Fruit fly (Drosophila melanogaster) whole organism, embryonic: Measurements from ENCODE around the gene RpL7A.

Source experiments
- Atf-2 ChIP-seq: fragments of 200-800 bp; sonication (Bioruptor generic); optimal IDR thresholded peaks from 2 replicates; lab custom pipeline; 2016; ENCODE audit warnings: missing biosample characterization, missing genetic modification characterization
- Awh ChIP-seq: fragments of 200-800 bp; sonication (Bioruptor generic); IDR thresholded peaks from 2 replicates; pipeline ENCODE4, ENCODE4 v1.3.6; 2022; ENCODE audit warnings: missing biosample characterization, missing genetic modification characterization
- CG10979 ChIP-seq: fragments of 200-800 bp; sonication (Bioruptor generic); optimal IDR thresholded peaks from 2 replicates; lab custom pipeline; 2018; ENCODE audit warnings: missing biosample characterization, mild to moderate bottlenecking, missing genetic modification characterization, moderate library complexity
- CG11560 ChIP-seq: fragments of 200-800 bp; sonication (Bioruptor generic); IDR thresholded peaks from 3 replicates; pipeline ENCODE4 v1.3.6; 2022; ENCODE audit warnings: missing biosample characterization, missing genetic modification characterization
- CG12071 ChIP-seq: fragments of 200-800 bp; sonication (Bioruptor generic); optimal IDR thresholded peaks from 3 replicates; lab custom pipeline; 2018; ENCODE audit warnings: missing biosample characterization, mild to moderate bottlenecking, missing genetic modification characterization
- CG15073 ChIP-seq: fragments of 200-800 bp; sonication (Bioruptor generic); optimal IDR thresholded peaks from 2 replicates; lab custom pipeline; 2016; ENCODE audit warnings: missing biosample characterization, missing genetic modification characterization
- CG1529 ChIP-seq: fragments of 200-800 bp; sonication (Bioruptor generic); optimal IDR thresholded peaks from 3 replicates; lab custom pipeline; 2018; ENCODE audit warnings: missing biosample characterization, missing genetic modification characterization
- CG15514 ChIP-seq: fragments of 200-800 bp; sonication (Bioruptor generic); optimal IDR thresholded peaks from 3 replicates; lab custom pipeline; 2017; ENCODE audit warnings: missing biosample characterization, missing genetic modification characterization, mild to moderate bottlenecking, moderate library complexity, missing genetic modification reagents
- CG16815 ChIP-seq: fragments of 200-800 bp; sonication (Bioruptor generic); optimal IDR thresholded peaks from 3 replicates; lab custom pipeline; 2017; ENCODE audit warnings: missing biosample characterization, mild to moderate bottlenecking, missing genetic modification characterization
- CG2202 ChIP-seq: fragments of 200-800 bp; sonication (Bioruptor generic); optimal IDR thresholded peaks from 2 replicates; lab custom pipeline; 2018; ENCODE audit warnings: missing biosample characterization, mild to moderate bottlenecking, missing genetic modification characterization
- CG5953 ChIP-seq: fragments of 200-800 bp; sonication (Bioruptor generic); IDR thresholded peaks from 2 replicates; pipeline ENCODE4 v1.3.6; 2022; ENCODE audit warnings: missing biosample characterization, missing genetic modification characterization
- CG6791 ChIP-seq: fragments of 200-800 bp; sonication (Bioruptor generic); IDR thresholded peaks from 3 replicates; pipeline ENCODE4 v1.3.6; 2022; ENCODE audit warnings: missing biosample characterization, missing genetic modification characterization; ENCODE audit not compliant: partially characterized antibody
- CG7556 ChIP-seq: fragments of 200-800 bp; sonication (Bioruptor generic); optimal IDR thresholded peaks from 2 replicates; lab custom pipeline; 2017; ENCODE audit warnings: missing biosample characterization, mild to moderate bottlenecking, missing genetic modification characterization
- CG7963 ChIP-seq: fragments of 200-800 bp; sonication (Bioruptor generic); IDR thresholded peaks from 3 replicates; pipeline ENCODE4 v1.3.6; 2022; ENCODE audit warnings: missing biosample characterization, missing genetic modification characterization; ENCODE audit not compliant: partially characterized antibody
- CG8765 ChIP-seq: fragments of 200-800 bp; sonication (Bioruptor generic); IDR thresholded peaks from 2 replicates; pipeline ENCODE4 v1.3.6; 2022; ENCODE audit warnings: missing biosample characterization, missing genetic modification characterization
- CG9609 ChIP-seq: fragments of 200-800 bp; sonication (Bioruptor generic); optimal IDR thresholded peaks from 3 replicates; lab custom pipeline; 2016; ENCODE audit warnings: missing biosample characterization, missing genetic modification characterization
- CrebB ChIP-seq: fragments of 200-800 bp; sonication (Bioruptor generic); optimal IDR thresholded peaks from 3 replicates; lab custom pipeline; 2018; ENCODE audit warnings: missing biosample characterization, mild to moderate bottlenecking, missing genetic modification characterization
- D19A ChIP-seq: fragments of 200-800 bp; optimal IDR thresholded peaks from 3 replicates; lab custom pipeline; 2019; ENCODE audit warnings: missing biosample characterization, mild to moderate bottlenecking, missing genetic modification characterization, moderate library complexity
- Dad ChIP-seq: fragments of 200-800 bp; sonication (Bioruptor generic); optimal IDR thresholded peaks from 3 replicates; lab custom pipeline; 2016; ENCODE audit warnings: missing biosample characterization, missing genetic modification characterization
- Deaf1 ChIP-seq: fragments of 200-800 bp; optimal IDR thresholded peaks from 3 replicates; lab custom pipeline; 2019; ENCODE audit warnings: missing biosample characterization, mild to moderate bottlenecking, missing genetic modification characterization, moderate library complexity
- Dp ChIP-seq: fragments of 200-800 bp; sonication (Bioruptor generic); optimal IDR thresholded peaks from 2 replicates; lab custom pipeline; 2018; ENCODE audit warnings: missing biosample characterization, mild to moderate bottlenecking, missing genetic modification characterization, moderate library complexity
- E2f2 ChIP-seq: fragments of 200-800 bp; sonication (Bioruptor generic); IDR thresholded peaks from 2 replicates; pipeline ENCODE4 v1.3.6; 2022; ENCODE audit warnings: missing biosample characterization, missing genetic modification characterization
- Gsc ChIP-seq: fragments of 200-800 bp; sonication (Bioruptor generic); IDR thresholded peaks from 2 replicates; pipeline ENCODE4 v1.3.6; 2022; ENCODE audit warnings: missing biosample characterization, missing genetic modification characterization
- Gug ChIP-seq: fragments of 200-800 bp; sonication (Bioruptor generic); IDR thresholded peaks from 4 replicates; pipeline ENCODE4 v1.3.6; 2022; ENCODE audit warnings: missing biosample characterization, missing genetic modification characterization
- H15 ChIP-seq: fragments of 200-800 bp; sonication (Bioruptor generic); IDR thresholded peaks from 3 replicates; pipeline ENCODE4 v1.3.6; 2022; ENCODE audit warnings: missing biosample characterization, missing genetic modification characterization
- Hsf ChIP-seq: fragments of 200-800 bp; sonication (Bioruptor generic); optimal IDR thresholded peaks from 3 replicates; lab custom pipeline; 2016; ENCODE audit warnings: missing biosample characterization, missing genetic modification characterization
- MBD-R2 ChIP-seq: fragments of 200-800 bp; sonication (Bioruptor generic); IDR thresholded peaks from 2 replicates; pipeline ENCODE4 v1.3.6; 2022; ENCODE audit warnings: missing biosample characterization, missing genetic modification characterization
- MESR4 ChIP-seq: fragments of 200-800 bp; sonication (Bioruptor generic); optimal IDR thresholded peaks from 2 replicates; lab custom pipeline; 2018; ENCODE audit warnings: missing biosample characterization, mild to moderate bottlenecking, missing genetic modification characterization, moderate library complexity
- NC2β ChIP-seq: fragments of 200-800 bp; sonication (Bioruptor generic); optimal IDR thresholded peaks from 2 replicates; lab custom pipeline; 2016; ENCODE audit warnings: missing biosample characterization, missing genetic modification characterization
- Opbp ChIP-seq: fragments of 200-800 bp; sonication (Bioruptor generic); IDR thresholded peaks from 3 replicates; pipeline ENCODE4 v1.3.6; 2022; ENCODE audit warnings: missing biosample characterization, missing genetic modification characterization; ENCODE audit not compliant: partially characterized antibody
- cato ChIP-seq: fragments of 200-800 bp; sonication (Bioruptor generic); optimal IDR thresholded peaks from 2 replicates; lab custom pipeline; 2016; ENCODE audit warnings: missing biosample characterization, missing genetic modification characterization, borderline replicate concordance
- chinmo ChIP-seq: fragments of 200-800 bp; sonication (Bioruptor generic); IDR thresholded peaks from 4 replicates; pipeline ENCODE4 v1.3.6; 2022; ENCODE audit warnings: missing biosample characterization, missing genetic modification characterization; ENCODE audit not compliant: partially characterized antibody
- ems ChIP-seq: fragments of 200-800 bp; sonication (Bioruptor generic); optimal IDR thresholded peaks from 3 replicates; lab custom pipeline; 2016; ENCODE audit warnings: missing biosample characterization, missing genetic modification characterization
- fru ChIP-seq: fragments of >200 bp; optimal IDR thresholded peaks from 2 replicates; lab custom pipeline; 2017
- ftz-f1 ChIP-seq: fragments of 200-800 bp; sonication (Bioruptor generic); optimal IDR thresholded peaks from 2 replicates; lab custom pipeline; 2016; ENCODE audit warnings: missing biosample characterization, missing genetic modification characterization
- grn ChIP-seq: fragments of 200-800 bp; sonication (Bioruptor generic); optimal IDR thresholded peaks from 3 replicates; lab custom pipeline; 2017; ENCODE audit warnings: missing biosample characterization, missing genetic modification characterization
- hbn ChIP-seq: fragments of 200-800 bp; sonication (Bioruptor generic); IDR thresholded peaks from 2 replicates; pipeline ENCODE4 v1.3.6; 2022; ENCODE audit warnings: missing biosample characterization, missing genetic modification characterization; ENCODE audit not compliant: partially characterized antibody
- her ChIP-seq: fragments of 200-800 bp; sonication (Bioruptor generic); optimal IDR thresholded peaks from 2 replicates; lab custom pipeline; 2016; ENCODE audit warnings: missing biosample characterization, missing genetic modification characterization
- ind ChIP-seq: fragments of 200-800 bp; sonication (Bioruptor generic); optimal IDR thresholded peaks from 3 replicates; lab custom pipeline; 2016; ENCODE audit warnings: missing biosample characterization, missing genetic modification characterization
- odd ChIP-seq: fragments of 200-800 bp; sonication (Bioruptor generic); optimal IDR thresholded peaks from 2 replicates; lab custom pipeline; 2017; ENCODE audit warnings: missing biosample characterization, mild to moderate bottlenecking, missing genetic modification characterization
- repo ChIP-seq: fragments of 200-800 bp; sonication (Bioruptor generic); optimal IDR thresholded peaks from 2 replicates; lab custom pipeline; 2016; ENCODE audit warnings: missing biosample characterization, missing genetic modification characterization
- rib ChIP-seq: fragments of 200-800 bp; sonication (Bioruptor generic); IDR thresholded peaks from 2 replicates; pipeline ENCODE4 v1.3.6; 2022; ENCODE audit warnings: missing biosample characterization, missing genetic modification characterization
- sens-2 ChIP-seq: fragments of 200-800 bp; sonication (Bioruptor generic); IDR thresholded peaks from 2 replicates; pipeline ENCODE4 v1.3.6; 2022; ENCODE audit warnings: missing biosample characterization, missing genetic modification characterization
- shn ChIP-seq: fragments of 200-800 bp; sonication (Bioruptor generic); optimal IDR thresholded peaks from 3 replicates; lab custom pipeline; 2016; ENCODE audit warnings: missing biosample characterization, missing genetic modification characterization
- ssp ChIP-seq: fragments of 200-800 bp; sonication (Bioruptor generic); IDR thresholded peaks from 2 replicates; pipeline ENCODE4 v1.3.6; 2022; ENCODE audit warnings: missing biosample characterization, missing genetic modification characterization
- tin ChIP-seq: fragments of 200-800 bp; sonication (Bioruptor generic); optimal IDR thresholded peaks from 3 replicates; lab custom pipeline; 2016; ENCODE audit warnings: missing biosample characterization, missing genetic modification characterization
- vnd ChIP-seq: fragments of 200-800 bp; sonication (Bioruptor generic); IDR thresholded peaks from 3 replicates; pipeline ENCODE4 v1.3.6; 2022; ENCODE audit warnings: missing biosample characterization, missing genetic modification characterization; ENCODE audit not compliant: partially characterized antibody
- zfh1 ChIP-seq: fragments of 200-800 bp; sonication (Bioruptor generic); IDR thresholded peaks from 3 replicates; pipeline ENCODE4 v1.3.6; 2022; ENCODE audit warnings: missing biosample characterization, missing genetic modification characterization

The RpL7A gene

dm6 chrX:6571234-6571915 is 38.2 kb upstream of the RpL7A start (continued):
- TF ChIP-seq CG6791 (GFP tag; lab: Robert Waterston, UW) (0 out of 3 replicates have a peak, but pooled peaks have one; percentile 5), CG2202 (peak; percentile 88), CG1529 (GFP tag; lab: Kevin White, UChicago) (peak; percentile 92), chinmo (0 out of 4 replicates have a peak, but pooled peaks have one; percentile 40), cato (GFP tag; lab: Kevin White, UChicago) (peak; percentile 71), Deaf1 (peak; percentile 67), Opbp (no peak), CG11560 (peak; percentile 27; the same call in 1 of the 3 replicates), her (GFP tag; lab: Kevin White, UChicago) (no peak), ssp (GFP tag; lab: Robert Waterston, UW) (peak; percentile 73), H15 (GFP tag; lab: Robert Waterston, UW) (peak; percentile 73), Dad (GFP tag; lab: Kevin White, UChicago) (peak; percentile 18), hbn (GFP tag; lab: Robert Waterston, UW) (no peak), Hsf (GFP tag; lab: Kevin White, UChicago) (peak; percentile 68), CG16815 (peak; percentile 82), MESR4 (GFP tag; lab: Kevin White, UChicago) (peak; percentile 1), shn (GFP tag; lab: Kevin White, UChicago) (peak; percentile 35), D19A (tag; lab: Kevin White, UChicago) (peak; percentile 91), Awh (GFP tag; lab: Robert Waterston, UW) (peak; percentile 66), MBD-R2 (GFP tag; lab: Robert Waterston, UW) (peak; percentile 33; the same call in 1 of the 2 replicates), vnd (GFP tag; lab: Robert Waterston, UW) (no peak), rib (GFP tag; lab: Robert Waterston, UW) (no peak), zfh1 (GFP tag; lab: Robert Waterston, UW) (peak; percentile 88), CG7963 (GFP tag; lab: Robert Waterston, UW) (no peak), CG9609 (GFP tag; lab: Kevin White, UChicago) (no peak), ind (GFP tag; lab: Kevin White, UChicago) (peak; percentile 75), fru (no peak), CG15073 (GFP tag; lab: Kevin White, UChicago) (peak; percentile 55), CG8765 (GFP tag; lab: Robert Waterston, UW) (peak; percentile 31; the same call in 1 of the 2 replicates), E2f2 (GFP tag; lab: Robert Waterston, UW) (peak; percentile 65), ems (peak; percentile 9), NC2β (peak; percentile 21), Gug (peak; percentile 49), CrebB (peak; percentile 54), tin (GFP tag; lab: Kevin White, UChicago) (peak; percentile 84), CG15514 (GFP tag; lab: Kevin White, UChicago) (peak; percentile 49), CG10979 (tag; lab: Kevin White, UChicago) (peak; percentile 96), CG12071 (peak; percentile 57), grn (GFP tag; lab: Kevin White, UChicago) (peak; percentile 10), Gsc (GFP tag; lab: Robert Waterston, UW) (peak; percentile 69), Dp (no peak), CG5953 (GFP tag; lab: Robert Waterston, UW) (peak; percentile 73; the same call in 1 of the 2 replicates), sens-2 (peak; percentile 62; the same call in 1 of the 2 replicates), repo (GFP tag; lab: Kevin White, UChicago) (no peak), CG7556 (GFP tag; lab: Kevin White, UChicago) (peak; percentile 92), odd (GFP tag; lab: Kevin White, UChicago) (peak; percentile 89), Atf-2 (GFP tag; lab: Kevin White, UChicago) (peak; percentile 15), ftz-f1 (GFP tag; lab: Kevin White, UChicago) (no peak)
- TF ChIP-seq, all 482 proteins: peak for 347
